Worm (Caenorhabditis elegans) whole organism, L4/young adult: ENCODE measurements around the gene srx-98.

Experiments used
- W03F9.2 ChIP-seq: fragments of 150-350 bp; optimal IDR thresholded peaks from 2 replicates; lab custom pipeline; 2014; ENCODE audit warnings: missing biosample characterization, missing genetic modification characterization
- dao-5 ChIP-seq: sonication (generic microtip); optimal IDR thresholded peaks from 2 replicates; lab custom pipeline; 2016; ENCODE audit warnings: missing genotype, missing genetic modification characterization, moderate library complexity, missing compliant biosample characterization
- him-1 ChIP-seq: sonication (generic microtip); optimal IDR thresholded peaks from 2 replicates; lab custom pipeline; 2016; ENCODE audit warnings: missing genotype, missing genetic modification reagents, missing genetic modification characterization, missing compliant biosample characterization

The srx-98 gene

ce11 chrII:3641197-3641596 is 29.7 kb downstream of the srx-98 start, which contains the start of gene M151.1:
Gene M151.1, plus strand, starts transcription at chrII:3641497.
- TF ChIP-seq dao-5 (tag; lab: Kevin White, UChicago) (no peak), W03F9.2 (tag; lab: Kevin White, UChicago) (no peak), him-1 (no peak)

DNA sequence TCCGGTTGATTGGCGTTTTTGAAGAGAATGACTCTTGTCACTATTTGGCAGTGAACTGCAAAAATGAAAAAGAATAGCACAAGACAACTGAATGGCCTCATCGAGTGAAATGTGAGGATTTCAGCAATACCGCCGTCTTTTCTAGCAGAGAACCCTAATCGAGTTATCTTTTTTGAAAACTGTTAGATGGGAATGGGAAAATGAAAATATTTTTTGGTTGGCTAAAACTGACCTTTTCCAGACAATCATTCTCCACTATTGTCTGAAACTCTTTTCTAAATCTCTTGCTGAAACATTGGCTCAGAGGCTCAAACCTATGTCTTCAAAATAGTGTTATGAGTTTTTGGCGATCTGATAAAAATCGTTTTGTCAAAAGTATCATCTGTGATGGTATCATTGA is 30.7 kb downstream of the srx-98 start, which contains the start of gene M151.10:
M151.10 (minus strand) TSS at position 101 of the 400 bp plus-strand sequence.
- TF ChIP-seq dao-5 (tag; lab: Kevin White, UChicago) (no peak), him-1 (no peak), W03F9.2 (tag; lab: Kevin White, UChicago) (no peak)

- TF ChIP-seq him-1: no peak
Measured at ce11 chrII:3639238-3639637, 31.6 kb downstream of the srx-98 start, which contains the start of gene fbxb-31. Gene fbxb-31, minus strand, starts transcription at chrII:3639338.

ce11 chrII:3634765-3635164 is 36.1 kb downstream of the srx-98 start:
- no peak for TF ChIP-seq W03F9.2 (tag; lab: Kevin White, UChicago)
- TF ChIP-seq him-1: no peak
- no peak for TF ChIP-seq dao-5 (tag; lab: Kevin White, UChicago)

ce11 chrII:3630810-3631209 is 40.0 kb downstream of the srx-98 start, which contains the start of gene M151.2:
Gene M151.2, plus strand, starts transcription at chrII:3631110.
- no peak for TF ChIP-seq dao-5 (tag; lab: Kevin White, UChicago)
- no peak for TF ChIP-seq W03F9.2 (tag; lab: Kevin White, UChicago)
- TF ChIP-seq him-1: no peak

- TF ChIP-seq dao-5 (tag; lab: Kevin White, UChicago): no peak
- no peak for TF ChIP-seq W03F9.2 (tag; lab: Kevin White, UChicago)
- no peak for TF ChIP-seq him-1
Measured at ce11 chrII:3626872-3627271, 44.0 kb downstream of the srx-98 start, which contains the start of gene M151.3. Gene M151.3, plus strand, starts transcription at chrII:3627172.

DNA sequence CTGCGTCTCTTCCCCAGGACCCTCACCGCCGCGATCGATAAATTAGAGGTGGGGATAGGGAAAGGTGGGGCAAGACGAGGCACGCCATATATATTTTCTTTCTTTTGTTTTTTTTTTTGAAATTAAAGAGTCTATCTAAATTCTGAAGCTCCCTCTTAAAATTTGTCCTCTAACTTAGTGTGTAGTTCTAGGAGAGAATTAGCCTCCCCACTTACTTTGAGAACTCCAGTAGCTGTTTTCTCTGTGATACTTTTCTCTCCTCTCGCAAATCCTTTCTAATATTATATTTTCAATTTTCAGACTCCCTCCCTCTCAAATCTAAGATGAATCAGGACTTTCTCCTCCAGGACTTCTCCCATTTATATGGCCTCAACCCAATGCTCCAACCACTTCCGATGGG is 48.8 kb downstream of the srx-98 start, which contains the start of gene M151.7:
M151.7 (plus strand) TSS at position 301 of the 400 bp plus-strand sequence.
- no peak for TF ChIP-seq dao-5 (tag; lab: Kevin White, UChicago)
- TF ChIP-seq him-1: no peak
- TF ChIP-seq W03F9.2 (tag; lab: Kevin White, UChicago): no peak

ce11 chrII:3620862-3621261 is 50.0 kb downstream of the srx-98 start:
- no peak for TF ChIP-seq W03F9.2 (tag; lab: Kevin White, UChicago)
- no peak for TF ChIP-seq dao-5 (tag; lab: Kevin White, UChicago)
- TF ChIP-seq him-1: no peak
